Worm (Caenorhabditis elegans): ENCODE results near the gene T07F8.4.

ce11 chrII:7161512-7161911, 29.7 kb upstream of the T07F8.4 start, which contains the start of gene C27H5.12:
- TF ChIP-seq ahr-1 (tag; optimal IDR thresholded peaks at IDR 0.05) (no peak), pha-4 (tag; optimal IDR thresholded peaks at IDR 0.05) (no peak), ceh-2 (tag; optimal IDR thresholded peaks at IDR 0.05) (no peak), ceh-6 (GFP tag; optimal IDR thresholded peaks at IDR 0.05) (no peak), nhr-11 (tag; optimal IDR thresholded peaks at IDR 0.05) (no peak), ama-1 (optimal IDR thresholded peaks at IDR 0.05) (no peak)

Measured in whole organism, late embryonic.